Fruit fly (Drosophila melanogaster) whole organism, embryonic: ENCODE data around the gene Kap3.
A peak's percentile ranks its signal among the peaks of the same experiment; 100 is the strongest.

Experiments
- Asciz ChIP-seq: fragments of 200-800 bp; sonication (Bioruptor generic); optimal IDR thresholded peaks from 2 replicates; lab custom pipeline; 2017; ENCODE audit warnings: missing biosample characterization, mild to moderate bottlenecking, missing genetic modification characterization, missing genetic modification reagents
- Bdp1 ChIP-seq: fragments of 200-800 bp; sonication (Bioruptor generic); optimal IDR thresholded peaks from 3 replicates; lab custom pipeline; 2016; ENCODE audit warnings: missing biosample characterization, missing genetic modification characterization
- Bgb ChIP-seq: fragments of 200-800 bp; sonication (Bioruptor generic); IDR thresholded peaks from 2 replicates; pipeline ENCODE4 v1.3.6; 2022; ENCODE audit warnings: missing biosample characterization, missing genetic modification characterization; ENCODE audit not compliant: partially characterized antibody
- BtbVII ChIP-seq: fragments of 200-800 bp; sonication (Bioruptor generic); optimal IDR thresholded peaks from 3 replicates; lab custom pipeline; 2017; ENCODE audit warnings: missing biosample characterization, mild to moderate bottlenecking, missing genetic modification characterization
- CG10147 ChIP-seq: fragments of 200-800 bp; sonication (Bioruptor generic); optimal IDR thresholded peaks from 2 replicates; lab custom pipeline; 2019; ENCODE audit warnings: missing biosample characterization, mild to moderate bottlenecking, missing genetic modification characterization, moderate library complexity
- CG10959 ChIP-seq: fragments of 200-800 bp; sonication (Bioruptor generic); IDR thresholded peaks from 2 replicates; pipeline ENCODE4 v1.3.6; 2022; ENCODE audit warnings: missing biosample characterization, missing genetic modification characterization
- CG11247 ChIP-seq: fragments of 200-800 bp; sonication (Bioruptor generic); IDR thresholded peaks from 2 replicates; pipeline ENCODE4 v1.3.6; 2022; ENCODE audit warnings: missing biosample characterization, missing genetic modification characterization
- CG14014 ChIP-seq: fragments of 200-800 bp; sonication (Bioruptor generic); IDR thresholded peaks from 2 replicates; pipeline ENCODE4 v1.3.6; 2022; ENCODE audit warnings: missing biosample characterization, missing genetic modification characterization
- CG15601 ChIP-seq: fragments of 200-800 bp; sonication (Bioruptor generic); optimal IDR thresholded peaks from 3 replicates; lab custom pipeline; 2019; ENCODE audit warnings: missing biosample characterization, mild to moderate bottlenecking, missing genetic modification characterization, moderate library complexity
- CG17359 ChIP-seq: fragments of 200-800 bp; sonication (Bioruptor generic); optimal IDR thresholded peaks from 3 replicates; lab custom pipeline; 2018; ENCODE audit warnings: missing biosample characterization, mild to moderate bottlenecking, missing genetic modification characterization, moderate library complexity
- CG2120 ChIP-seq: fragments of 200-800 bp; sonication (Bioruptor generic); optimal IDR thresholded peaks from 3 replicates; lab custom pipeline; 2016; ENCODE audit warnings: missing biosample characterization, missing genetic modification characterization
- CG2678 ChIP-seq: fragments of 200-800 bp; sonication (Bioruptor generic); optimal IDR thresholded peaks from 3 replicates; lab custom pipeline; 2019; ENCODE audit warnings: missing biosample characterization, mild to moderate bottlenecking, missing genetic modification characterization, moderate library complexity
- CG31441 ChIP-seq: fragments of 200-800 bp; sonication (Bioruptor generic); IDR thresholded peaks from 2 replicates; pipeline ENCODE4 v1.3.6; 2022; ENCODE audit warnings: missing biosample characterization, missing genetic modification characterization
- CG34224 ChIP-seq: fragments of 200-800 bp; sonication (Bioruptor generic); IDR thresholded peaks from 3 replicates; pipeline ENCODE4 v1.3.6; 2022; ENCODE audit warnings: missing biosample characterization, missing genetic modification characterization; ENCODE audit not compliant: partially characterized antibody
- CG3847 ChIP-seq: fragments of 200-800 bp; sonication (Bioruptor generic); IDR thresholded peaks from 2 replicates; pipeline ENCODE4 v1.3.6; 2022; ENCODE audit warnings: missing biosample characterization, missing genetic modification characterization
- CG5180 ChIP-seq: fragments of 200-800 bp; sonication (Bioruptor generic); optimal IDR thresholded peaks from 3 replicates; lab custom pipeline; 2017; ENCODE audit warnings: missing biosample characterization, missing genetic modification characterization, mild to moderate bottlenecking, moderate library complexity, missing genetic modification reagents
- CG6175 ChIP-seq: fragments of 200-800 bp; sonication (Bioruptor generic); IDR thresholded peaks from 3 replicates; pipeline ENCODE4 v1.3.6; 2022; ENCODE audit warnings: missing biosample characterization, missing genetic modification characterization
- CG7786 ChIP-seq: fragments of 200-800 bp; sonication (Bioruptor generic); optimal IDR thresholded peaks from 2 replicates; lab custom pipeline; 2016; ENCODE audit warnings: missing biosample characterization, missing genetic modification characterization
- CoRest ChIP-seq: fragments of 200-800 bp; sonication (Bioruptor generic); optimal IDR thresholded peaks from 3 replicates; lab custom pipeline; 2018; ENCODE audit warnings: missing biosample characterization, mild to moderate bottlenecking, missing genetic modification characterization, moderate library complexity
- D19B ChIP-seq: fragments of 200-800 bp; sonication (Bioruptor generic); optimal IDR thresholded peaks from 2 replicates; lab custom pipeline; 2017; ENCODE audit warnings: missing biosample characterization, mild to moderate bottlenecking, missing genetic modification characterization
- Dip2 ChIP-seq: fragments of 200-800 bp; sonication (Bioruptor generic); IDR thresholded peaks from 2 replicates; pipeline ENCODE4 v1.3.6; 2022; ENCODE audit warnings: missing biosample characterization, missing genetic modification characterization
- HmgZ ChIP-seq: fragments of 200-800 bp; sonication (Bioruptor generic); optimal IDR thresholded peaks from 2 replicates; lab custom pipeline; 2018; ENCODE audit warnings: missing biosample characterization, mild to moderate bottlenecking, missing genetic modification characterization
- Hr78 ChIP-seq, 2 experiments: fragments of 200-800 bp in 1 of 2; fragments of >200 bp in 1 of 2; sonication (Bioruptor generic) in 1 of 2; optimal IDR thresholded peaks; 2 replicates each; lab custom pipeline; 2017 to 2019; ENCODE audit warnings: missing biosample characterization in 2 of 2, missing genetic modification characterization in 2 of 2, mild to moderate bottlenecking in 1 of 2, moderate library complexity in 1 of 2
- Med ChIP-seq: fragments of 200-800 bp; sonication (Bioruptor generic); peaks from one replicate; lab custom pipeline; 2016; ENCODE audit warnings: missing biosample characterization, missing genetic modification characterization, mild to moderate bottlenecking, inconsistent platforms, moderate library complexity
- Sry-β ChIP-seq: fragments of 200-800 bp; sonication (Bioruptor generic); optimal IDR thresholded peaks from 2 replicates; lab custom pipeline; 2018; ENCODE audit warnings: missing biosample characterization, mild to moderate bottlenecking, missing genetic modification characterization, moderate library complexity
- Stat92E ChIP-seq, 3 experiments: fragments of >200 bp in 2 of 3; fragments of 200-800 bp in 1 of 3; sonication (Bioruptor generic) in 1 of 3; optimal IDR thresholded peaks; 2 replicates each; lab custom pipeline; 2017 to 2019; ENCODE audit warnings: missing biosample characterization in 3 of 3, missing genetic modification characterization in 3 of 3, mild to moderate bottlenecking in 1 of 3, moderate library complexity in 1 of 3
- Tbp ChIP-seq: fragments of >200 bp; optimal IDR thresholded peaks from 2 replicates; lab custom pipeline; 2018; ENCODE audit warnings: missing biosample characterization, missing genetic modification characterization
- bsh ChIP-seq, 2 experiments: fragments of 200-800 bp; sonication (Bioruptor generic); optimal IDR thresholded peaks; 2 replicates each; lab custom pipeline; 2017 to 2018; ENCODE audit warnings: mild to moderate bottlenecking in 2 of 2, missing biosample characterization in 2 of 2, missing genetic modification characterization in 2 of 2, moderate library complexity in 1 of 2
- cad ChIP-seq: fragments of >200 bp; optimal IDR thresholded peaks from 2 replicates; lab custom pipeline; 2017; ENCODE audit warnings: missing biosample characterization, missing genetic modification characterization
- cato ChIP-seq: fragments of 200-800 bp; sonication (Bioruptor generic); optimal IDR thresholded peaks from 2 replicates; lab custom pipeline; 2016; ENCODE audit warnings: missing biosample characterization, missing genetic modification characterization, borderline replicate concordance
- eve ChIP-seq, 2 experiments: fragments of >200 bp; optimal IDR thresholded peaks; 2 replicates each; lab custom pipeline; 2017; ENCODE audit warnings: missing biosample characterization in 2 of 2, missing genetic modification characterization in 2 of 2
- fru ChIP-seq: fragments of >200 bp; optimal IDR thresholded peaks from 2 replicates; lab custom pipeline; 2017
- fu2 ChIP-seq: fragments of 200-800 bp; sonication (Bioruptor generic); optimal IDR thresholded peaks from 2 replicates; lab custom pipeline; 2016; ENCODE audit warnings: missing biosample characterization, missing genetic modification characterization
- h ChIP-seq: fragments of >200 bp; optimal IDR thresholded peaks from 2 replicates; lab custom pipeline; 2017
- inv ChIP-seq: fragments of 200-800 bp; sonication (Bioruptor generic); IDR thresholded peaks from 2 replicates; pipeline ENCODE4 v1.3.6; 2022; ENCODE audit warnings: missing biosample characterization, missing genetic modification characterization; ENCODE audit not compliant: partially characterized antibody
- lab ChIP-seq: fragments of 200-800 bp; sonication (Bioruptor generic); optimal IDR thresholded peaks from 3 replicates; lab custom pipeline; 2017; ENCODE audit warnings: missing biosample characterization, missing genetic modification characterization, mild to moderate bottlenecking, moderate library complexity, missing genetic modification reagents
- mam ChIP-seq: fragments of 200-800 bp; sonication (Bioruptor generic); optimal IDR thresholded peaks from 3 replicates; lab custom pipeline; 2016; ENCODE audit warnings: missing biosample characterization, missing genetic modification characterization
- nom ChIP-seq: fragments of 200-800 bp; sonication (Bioruptor generic); optimal IDR thresholded peaks from 2 replicates; lab custom pipeline; 2017; ENCODE audit warnings: missing biosample characterization, missing genetic modification characterization, mild to moderate bottlenecking, moderate library complexity, missing genetic modification reagents
- oc ChIP-seq: fragments of 200-800 bp; sonication (Bioruptor generic); optimal IDR thresholded peaks from 2 replicates; lab custom pipeline; 2018; ENCODE audit warnings: missing biosample characterization, mild to moderate bottlenecking, missing genetic modification characterization, moderate library complexity
- onecut ChIP-seq: fragments of 200-800 bp; sonication (Bioruptor generic); IDR thresholded peaks from 2 replicates; pipeline ENCODE4 v1.3.6; 2022; ENCODE audit warnings: missing biosample characterization, missing genetic modification characterization
- pb ChIP-seq: fragments of 200-800 bp; sonication (Bioruptor generic); optimal IDR thresholded peaks from 3 replicates; lab custom pipeline; 2016; ENCODE audit warnings: missing biosample characterization, missing genetic modification characterization
- pho ChIP-seq: fragments of 200-800 bp; sonication (Bioruptor generic); optimal IDR thresholded peaks from 2 replicates; lab custom pipeline; 2016; ENCODE audit warnings: missing biosample characterization, missing genetic modification characterization
- sqz ChIP-seq: fragments of 200-800 bp; sonication (Bioruptor generic); optimal IDR thresholded peaks from 3 replicates; lab custom pipeline; 2018; ENCODE audit warnings: missing biosample characterization, mild to moderate bottlenecking, missing genetic modification characterization
- ssp ChIP-seq: fragments of 200-800 bp; sonication (Bioruptor generic); IDR thresholded peaks from 2 replicates; pipeline ENCODE4 v1.3.6; 2022; ENCODE audit warnings: missing biosample characterization, missing genetic modification characterization
- tll ChIP-seq, 2 experiments: fragments of 200-800 bp in 1 of 2; fragments of >200 bp in 1 of 2; sonication (Bioruptor generic) in 1 of 2; optimal IDR thresholded peaks; 2 replicates each; lab custom pipeline; 2017 to 2019; ENCODE audit warnings: missing biosample characterization in 2 of 2, missing genetic modification characterization in 2 of 2, mild to moderate bottlenecking in 1 of 2, moderate library complexity in 1 of 2
- usp ChIP-seq: fragments of >200 bp; optimal IDR thresholded peaks from 2 replicates; lab custom pipeline; 2017; ENCODE audit warnings: missing biosample characterization, missing genetic modification characterization
- vvl ChIP-seq: fragments of 200-800 bp; sonication (Bioruptor generic); IDR thresholded peaks from 2 replicates; pipeline ENCODE4 v1.3.6; 2022; ENCODE audit warnings: missing biosample characterization, missing genetic modification characterization
- zfh2 ChIP-seq: fragments of 200-800 bp; sonication (Bioruptor generic); optimal IDR thresholded peaks from 2 replicates; lab custom pipeline; 2016; ENCODE audit warnings: missing biosample characterization, missing genetic modification characterization

The Kap3 gene

DNA sequence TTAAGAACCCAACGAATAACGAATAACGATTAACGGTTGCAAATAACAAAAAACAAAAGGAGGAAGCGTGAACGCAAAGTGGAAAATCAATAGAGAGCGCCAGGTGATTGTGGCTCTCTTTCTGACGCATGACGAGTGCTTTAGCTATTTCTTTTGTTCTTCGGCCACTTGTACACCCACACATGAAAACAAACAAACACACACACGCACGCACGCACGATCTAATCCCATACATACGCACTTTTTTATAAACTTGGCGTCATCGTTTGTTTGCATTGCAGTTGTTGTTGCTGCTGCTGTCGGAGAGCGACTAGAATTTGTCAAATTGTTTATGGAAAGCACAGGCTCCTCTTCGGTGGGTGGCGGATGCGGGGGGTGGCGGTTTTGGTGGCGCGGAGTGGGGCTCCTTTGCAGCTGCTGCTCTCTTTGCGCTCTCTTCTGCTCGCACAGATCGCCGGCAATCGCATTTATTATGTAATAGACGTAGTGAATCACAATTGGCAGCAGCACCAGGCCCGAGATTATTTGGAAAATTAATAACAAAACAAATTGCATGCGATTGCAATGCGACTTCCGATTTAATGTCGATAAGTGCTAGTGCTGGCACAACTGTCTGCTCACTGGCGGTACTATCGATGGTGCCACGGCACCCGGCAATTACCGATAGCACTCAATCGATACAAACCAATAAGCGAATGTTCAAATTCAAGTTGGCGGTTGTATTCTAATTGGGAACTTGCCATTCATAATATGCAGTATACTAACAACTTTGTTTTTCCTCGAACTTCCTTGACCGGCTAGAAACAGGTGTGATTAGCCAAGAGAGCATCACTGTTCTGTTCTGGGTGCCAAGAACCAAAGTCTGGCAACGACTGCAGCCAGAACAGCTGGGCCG is 664 bp downstream of the Kap3 start (continued):
- TF ChIP-seq CG5180 (GFP tag; lab: Kevin White, UChicago) (no peak), cato (GFP tag; lab: Kevin White, UChicago) (peak; percentile 6), usp (GFP tag; lab: Kevin White, UChicago) (no peak), Sry-β (GFP tag; lab: Kevin White, UChicago) (peak; percentile 94), Stat92E (GFP tag; optimal IDR thresholded peaks at IDR 0.05; lab: Kevin White, UChicago) (peak in 1 of 3 experiments; percentile 12), tll (GFP tag; optimal IDR thresholded peaks at IDR 0.05; lab: Kevin White, UChicago) (no peak), CG11247 (GFP tag; lab: Robert Waterston, UW) (peak; percentile 51; the same call in 1 of the 2 replicates), CG17359 (tag; lab: Kevin White, UChicago) (no peak), CG10147 (peak; percentile 41), CG7786 (GFP tag; lab: Kevin White, UChicago) (peak; percentile 59), CG2120 (GFP tag; lab: Kevin White, UChicago) (peak; percentile 75), CG10959 (GFP tag; lab: Robert Waterston, UW) (no peak), CG34224 (GFP tag; lab: Robert Waterston, UW) (peak; percentile 84), HmgZ (peak; percentile 66), eve (GFP tag; optimal IDR thresholded peaks at IDR 0.05; lab: Kevin White, UChicago) (no peak), fru (lab: Kevin White, UChicago) (no peak), CG6175 (no peak), nom (GFP tag; lab: Kevin White, UChicago) (no peak), Tbp (GFP tag; lab: Kevin White, UChicago) (peak; percentile 36), ssp (GFP tag; lab: Robert Waterston, UW) (peak; percentile 35), cad (GFP tag; lab: Kevin White, UChicago) (no peak), Bgb (GFP tag; lab: Robert Waterston, UW) (peak; percentile 88), Asciz (GFP tag; lab: Kevin White, UChicago) (no peak), onecut (GFP tag; lab: Robert Waterston, UW) (peak; percentile 99), CG15601 (tag; lab: Kevin White, UChicago) (peak; percentile 36), oc (tag; lab: Kevin White, UChicago) (peak; percentile 13), Med (GFP tag; lab: Kevin White, UChicago) (peak; percentile 85), D19B (GFP tag; lab: Kevin White, UChicago) (no peak), zfh2 (peak; percentile 77), vvl (GFP tag; lab: Robert Waterston, UW) (peak; percentile 29; the same call in 1 of the 2 replicates), Bdp1 (GFP tag; lab: Kevin White, UChicago) (no peak), Dip2 (GFP tag; lab: Robert Waterston, UW) (no peak), mam (peak; percentile 68), fu2 (peak; percentile 8), sqz (GFP tag; lab: Kevin White, UChicago) (peak; percentile 68), CG31441 (GFP tag; lab: Robert Waterston, UW) (0 out of 2 replicates have a peak, but pooled peaks have one; percentile 10), h (lab: Kevin White, UChicago) (no peak), inv (peak; percentile 88), CG3847 (GFP tag; lab: Robert Waterston, UW) (peak; percentile 72), BtbVII (GFP tag; lab: Kevin White, UChicago) (peak; percentile 56), pb (GFP tag; lab: Kevin White, UChicago) (peak; percentile 33), bsh (GFP tag; optimal IDR thresholded peaks at IDR 0.05; lab: Kevin White, UChicago) (peak in 1 of 2 experiments; percentile 9), CG2678 (peak; percentile 23), CoRest (tag; lab: Kevin White, UChicago) (peak; percentile 62), CG14014 (0 out of 2 replicates have a peak, but pooled peaks have one; percentile 19), pho (GFP tag; lab: Kevin White, UChicago) (peak; percentile 53), Hr78 (GFP tag; optimal IDR thresholded peaks at IDR 0.05; lab: Kevin White, UChicago) (no peak), lab (GFP tag; lab: Kevin White, UChicago) (peak; percentile 12)
